Fruit fly (Drosophila melanogaster): ENCODE results near the gene strat.

The strat gene

DNA sequence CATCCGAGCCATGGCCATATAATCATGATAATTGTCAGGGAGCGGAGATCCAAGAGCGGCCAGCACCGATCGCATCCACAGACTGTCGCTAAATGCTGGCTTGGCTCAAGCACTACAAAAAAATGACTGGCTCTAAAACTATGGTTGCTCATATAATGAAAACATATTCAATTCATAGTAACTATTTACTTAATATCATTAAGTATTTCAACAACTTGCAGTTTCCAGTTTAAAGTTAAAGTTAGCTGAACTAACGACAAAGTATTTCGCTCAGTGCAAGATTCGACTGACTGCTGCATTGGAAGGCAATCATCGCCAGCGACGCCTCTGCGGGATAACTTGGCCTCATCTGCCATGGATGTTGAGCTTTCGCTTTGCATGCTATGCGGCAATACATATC, 49.2 kb upstream of the strat start (continued):
- TF ChIP-seq prd (optimal IDR thresholded peaks at IDR 0.05) (no peak), prd (GFP tag; IDR thresholded peaks at IDR 0.05) (peak; percentile 50; the same call in 1 of the 3 replicates), dysf (GFP tag; IDR thresholded peaks at IDR 0.05) (0 out of 3 replicates have a peak, but pooled peaks have one; percentile 29), CG9215 (GFP tag; IDR thresholded peaks at IDR 0.05) (no peak), CG18262 (tag; optimal IDR thresholded peaks at IDR 0.05) (no peak), ttk (GFP tag; IDR thresholded peaks at IDR 0.05) (0 out of 2 replicates have a peak, but pooled peaks have one; percentile 24), E2f1 (GFP tag; IDR thresholded peaks at IDR 0.05) (0 out of 2 replicates have a peak, but pooled peaks have one; percentile 31), sisA (GFP tag; IDR thresholded peaks at IDR 0.05) (0 out of 2 replicates have a peak, but pooled peaks have one; percentile 18), CG15011 (GFP tag; optimal IDR thresholded peaks at IDR 0.05) (no peak)

DNA sequence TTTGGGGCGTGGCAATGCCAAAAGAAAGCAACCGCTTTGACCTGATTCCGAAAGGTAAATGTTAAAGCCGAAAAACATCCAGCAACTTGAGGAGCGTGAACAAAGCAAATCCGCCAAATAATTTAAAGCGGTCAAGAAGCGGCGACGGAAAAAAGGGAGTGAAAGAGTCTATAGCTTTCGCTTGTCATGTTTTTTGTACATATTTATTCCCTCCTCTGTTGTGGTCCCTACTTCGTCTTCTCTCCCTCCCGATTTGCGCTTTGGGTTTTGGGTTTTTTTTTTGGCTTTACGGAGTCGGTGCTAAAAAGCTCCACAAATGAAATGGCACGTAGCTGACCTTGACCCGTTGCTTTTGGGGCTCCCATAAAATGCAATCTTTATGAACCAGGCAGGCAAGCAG, 46.0 kb upstream of the strat start:
- TF ChIP-seq CG8944 (GFP tag; optimal IDR thresholded peaks at IDR 0.05): no peak
- TF ChIP-seq Blimp-1 (GFP tag; optimal IDR thresholded peaks at IDR 0.05): peak; percentile 5

DNA sequence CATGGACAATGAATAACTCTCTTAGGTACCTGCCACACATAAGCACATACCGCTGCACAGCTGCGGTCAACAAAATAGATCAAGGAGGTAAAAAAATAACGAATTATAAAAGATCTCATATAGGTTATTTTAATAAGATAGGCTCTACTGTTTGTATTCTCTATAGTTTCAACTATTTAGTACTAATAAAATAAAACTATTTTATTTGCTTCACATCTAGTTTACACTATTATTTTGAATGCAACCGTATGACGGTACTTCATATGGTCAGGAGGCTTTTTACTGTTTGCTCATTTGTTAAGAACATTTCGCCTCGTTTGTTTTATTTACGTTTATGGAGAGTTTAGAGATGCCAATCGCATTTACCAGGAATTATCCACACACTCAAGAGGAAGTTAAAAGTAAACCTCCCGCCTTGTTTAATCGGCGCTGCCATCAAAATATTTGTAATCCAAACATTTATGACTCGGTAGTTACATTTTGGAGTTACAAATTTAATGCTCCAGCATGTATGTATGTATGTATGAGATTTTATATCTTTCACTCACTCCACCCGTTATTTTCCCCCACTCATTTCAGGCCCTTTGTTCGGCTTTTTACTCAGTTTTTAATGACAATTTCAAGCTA, 45.1 kb upstream of the strat start:
- TF ChIP-seq CG7372 (GFP tag; IDR thresholded peaks at IDR 0.05) (peak; percentile 16; the same call in 1 of the 2 replicates), slp2 (GFP tag; optimal IDR thresholded peaks at IDR 0.05) (peak; percentile 8), CG2712 (tag; optimal IDR thresholded peaks at IDR 0.05) (peak; percentile 89), CG2202 (tag; optimal IDR thresholded peaks at IDR 0.05) (peak; percentile 36), CG31365 (tag; optimal IDR thresholded peaks at IDR 0.05) (no peak), CG8924 (tag; optimal IDR thresholded peaks at IDR 0.05) (peak; percentile 90), pnt (GFP tag; optimal IDR thresholded peaks at IDR 0.05) (no peak), BEAF-32 (GFP tag; optimal IDR thresholded peaks at IDR 0.05) (no peak), sr (GFP tag; IDR thresholded peaks at IDR 0.05) (no peak), gem (tag; optimal IDR thresholded peaks at IDR 0.05) (peak; percentile 86), ssp (GFP tag; IDR thresholded peaks at IDR 0.05) (no peak), CG30431 (GFP tag; optimal IDR thresholded peaks at IDR 0.05) (peak; percentile 26), CG9876 (GFP tag; optimal IDR thresholded peaks at IDR 0.05) (no peak), CG15696 (tag; optimal IDR thresholded peaks at IDR 0.05) (peak; percentile 84), NK7.1 (GFP tag; optimal IDR thresholded peaks at IDR 0.05) (no peak), CG2199 (GFP tag; IDR thresholded peaks at IDR 0.05) (peak; percentile 56; the same call in 1 of the 3 replicates), ara (GFP tag; IDR thresholded peaks at IDR 0.05) (peak; percentile 61; the same call in 1 of the 2 replicates), pfk (GFP tag; optimal IDR thresholded peaks at IDR 0.05) (no peak), sd (tag; optimal IDR thresholded peaks at IDR 0.05) (peak; percentile 27), CG14014 (GFP tag; IDR thresholded peaks at IDR 0.05) (peak; percentile 36; the same call in 1 of the 2 replicates), CG17361 (GFP tag; IDR thresholded peaks at IDR 0.05) (peak; percentile 74), Aef1 (GFP tag; IDR thresholded peaks at IDR 0.05) (no peak), hkb (optimal IDR thresholded peaks at IDR 0.05) (no peak), hkb (GFP tag; IDR thresholded peaks at IDR 0.05) (peak; percentile 69), CG4820 (GFP tag; optimal IDR thresholded peaks at IDR 0.05) (peak; percentile 57), CG2889 (GFP tag; IDR thresholded peaks at IDR 0.05) (peak; percentile 26; the same call in 1 of the 3 replicates), CG15601 (tag; optimal IDR thresholded peaks at IDR 0.05) (peak; percentile 58), sens-2 (GFP tag; IDR thresholded peaks at IDR 0.05) (0 out of 2 replicates have a peak, but pooled peaks have one; percentile 11), ATbp (GFP tag; optimal IDR thresholded peaks at IDR 0.05) (peak; percentile 42), CG3065 (GFP tag; optimal IDR thresholded peaks at IDR 0.05) (no peak), mld (GFP tag; IDR thresholded peaks at IDR 0.05; ENCODE audit: partially characterized antibody) (no peak), pb (GFP tag; optimal IDR thresholded peaks at IDR 0.05) (no peak), CG6683 (GFP tag; optimal IDR thresholded peaks at IDR 0.05) (peak; percentile 8), Blimp-1 (GFP tag; optimal IDR thresholded peaks at IDR 0.05) (peak; percentile 70), CG33213 (GFP tag; optimal IDR thresholded peaks at IDR 0.05) (no peak), CG2129 (GFP tag; IDR thresholded peaks at IDR 0.05; ENCODE audit: partially characterized antibody) (no peak), Fer2 (tag; optimal IDR thresholded peaks at IDR 0.05) (no peak)

Data from whole organism, embryonic.